Worm (Caenorhabditis elegans): ENCODE results near the gene srh-89.

Gene srh-89

DNA sequence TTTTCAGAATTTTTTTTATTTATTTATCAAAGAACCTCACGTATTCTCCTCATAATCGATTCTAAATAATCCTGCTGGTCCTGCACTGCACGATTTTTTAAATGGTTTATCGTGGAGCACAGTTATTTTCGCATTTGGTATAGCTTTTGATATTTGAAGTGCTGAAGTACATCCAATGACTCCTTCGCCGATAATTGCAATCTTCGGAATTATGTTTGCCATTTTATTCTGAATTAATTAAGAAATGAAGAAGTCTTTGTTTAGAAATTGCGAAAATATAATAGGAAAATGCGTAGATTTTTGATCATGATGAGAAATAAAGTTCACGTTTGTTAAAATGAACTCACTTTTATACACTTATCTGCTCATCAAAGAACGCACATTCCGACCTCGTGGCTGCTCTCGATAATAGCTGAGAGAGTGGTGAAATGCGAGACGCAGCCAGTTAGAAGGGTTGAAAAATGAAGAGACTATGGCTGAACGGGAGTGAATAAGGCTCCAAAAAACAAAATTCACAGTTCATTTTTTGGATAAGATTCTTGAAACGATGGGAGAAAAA lies 29.7 kb downstream of the srh-89 start (continued):
- TF ChIP-seq alr-1 (tag; optimal IDR thresholded peaks at IDR 0.05; ENCODE audit: borderline replicate concordance) (no peak), unc-62 (GFP tag; optimal IDR thresholded peaks at IDR 0.05) (no peak), sptf-1 (tag; optimal IDR thresholded peaks at IDR 0.05) (no peak), ceh-8 (GFP tag; optimal IDR thresholded peaks at IDR 0.05) (no peak), ceh-63 (GFP tag; optimal IDR thresholded peaks at IDR 0.05) (no peak), lin-13 (GFP tag; optimal IDR thresholded peaks at IDR 0.05) (no peak), mdl-1 (tag; optimal IDR thresholded peaks at IDR 0.05) (peak in 1 of 2 experiments; percentile 89), zip-4 (GFP tag; optimal IDR thresholded peaks at IDR 0.05) (no peak), nhr-11 (tag; optimal IDR thresholded peaks at IDR 0.05) (no peak), dsc-1 (tag; optimal IDR thresholded peaks at IDR 0.05) (peak; percentile 47), ets-5 (GFP tag; IDR thresholded peaks at IDR 0.05) (no peak), tbx-2 (tag; optimal IDR thresholded peaks at IDR 0.05) (peak; percentile 69), lin-14 (GFP tag; optimal IDR thresholded peaks at IDR 0.05) (peak; percentile 88), sup-37 (GFP tag; optimal IDR thresholded peaks at IDR 0.05) (peak; percentile 31), ces-1 (GFP tag; optimal IDR thresholded peaks at IDR 0.05) (no peak), snu-23 (GFP tag; optimal IDR thresholded peaks at IDR 0.05) (peak; percentile 79), ceh-82 (tag; optimal IDR thresholded peaks at IDR 0.05) (peak; percentile 25 to 32 (median 28)), lin-39 (tag; optimal IDR thresholded peaks at IDR 0.05) (peak; percentile 1), zag-1 (tag; optimal IDR thresholded peaks at IDR 0.05) (no peak), grh-1 (GFP tag; IDR thresholded peaks at IDR 0.05) (no peak), elt-2 (tag; optimal IDR thresholded peaks at IDR 0.05) (peak; percentile 58), mef-2 (tag; optimal IDR thresholded peaks at IDR 0.05) (peak; percentile 0), efl-3 (GFP tag; optimal IDR thresholded peaks at IDR 0.05) (no peak), aha-1 (tag; optimal IDR thresholded peaks at IDR 0.05) (no peak), hpl-2 (GFP tag; optimal IDR thresholded peaks at IDR 0.05) (no peak), efl-1 (optimal IDR thresholded peaks at IDR 0.05) (peak; percentile 19 to 41), efl-1 (GFP tag; optimal IDR thresholded peaks at IDR 0.05 in 1 of 2) (peak in 1 of 2 experiments; percentile 87), nhr-85 (tag) (no peak), fkh-10 (GFP tag; optimal IDR thresholded peaks at IDR 0.05) (peak; percentile 33), nhr-28 (tag; optimal IDR thresholded peaks at IDR 0.05) (no peak), lsy-2 (tag; optimal IDR thresholded peaks at IDR 0.05) (peak; percentile 55 to 58), nhr-71 (tag; optimal IDR thresholded peaks at IDR 0.05) (peak; percentile 92)

- peak; percentile 24 for TF ChIP-seq nhr-90 (tag; optimal IDR thresholded peaks at IDR 0.05; ENCODE audit: poor library complexity)
- TF ChIP-seq snu-23 (GFP tag; optimal IDR thresholded peaks at IDR 0.05), result peak; percentile 44
- TF ChIP-seq ceh-88 (GFP tag; IDR thresholded peaks at IDR 0.05), result 0 out of 2 replicates have a peak, but pooled peaks have one; percentile 10
- no peak for TF ChIP-seq fkh-8 (tag; optimal IDR thresholded peaks at IDR 0.05)
- no peak for TF ChIP-seq snpc-4 (tag; optimal IDR thresholded peaks at IDR 0.05)
- TF ChIP-seq pag-3 (tag; optimal IDR thresholded peaks at IDR 0.05; ENCODE audit: borderline replicate concordance, insufficient read depth), result no peak
- TF ChIP-seq elt-3 (tag; optimal IDR thresholded peaks at IDR 0.05), result peak in 1 of 6 experiments; percentile 35
- peak; percentile 52 for TF ChIP-seq ama-1 (optimal IDR thresholded peaks at IDR 0.05)
- TF ChIP-seq ztf-4 (tag; optimal IDR thresholded peaks at IDR 0.05), result no peak
- TF ChIP-seq vab-15 (tag; optimal IDR thresholded peaks at IDR 0.05), result no peak
- peak; percentile 5 for TF ChIP-seq elt-2 (tag; optimal IDR thresholded peaks at IDR 0.05)
- no peak for TF ChIP-seq unc-98 (GFP tag; IDR thresholded peaks at IDR 0.05)
- TF ChIP-seq aly-2 (tag; optimal IDR thresholded peaks at IDR 0.05), result no peak
- peak; percentile 6 for TF ChIP-seq nhr-20 (tag; optimal IDR thresholded peaks at IDR 0.05)
- no peak for TF ChIP-seq F16B12.6 (tag; optimal IDR thresholded peaks at IDR 0.05)
- peak; percentile 21 for TF ChIP-seq lir-3 (tag; optimal IDR thresholded peaks at IDR 0.05; ENCODE audit: poor library complexity)
- TF ChIP-seq efl-1 (optimal IDR thresholded peaks at IDR 0.05), result no peak
- TF ChIP-seq efl-1 (GFP tag; optimal IDR thresholded peaks at IDR 0.05 in 1 of 2), result peak in 1 of 2 experiments; percentile 80
- no peak for TF ChIP-seq egl-27 (tag; optimal IDR thresholded peaks at IDR 0.05)
- peak; percentile 53 for TF ChIP-seq nhr-85 (tag)
Observed at ce11 chrV:7432441-7433146, 32.0 kb downstream of the srh-89 start.
